Fruit fly (Drosophila melanogaster): ENCODE measurements around the gene CG17544.

CG17544 gene

DNA sequence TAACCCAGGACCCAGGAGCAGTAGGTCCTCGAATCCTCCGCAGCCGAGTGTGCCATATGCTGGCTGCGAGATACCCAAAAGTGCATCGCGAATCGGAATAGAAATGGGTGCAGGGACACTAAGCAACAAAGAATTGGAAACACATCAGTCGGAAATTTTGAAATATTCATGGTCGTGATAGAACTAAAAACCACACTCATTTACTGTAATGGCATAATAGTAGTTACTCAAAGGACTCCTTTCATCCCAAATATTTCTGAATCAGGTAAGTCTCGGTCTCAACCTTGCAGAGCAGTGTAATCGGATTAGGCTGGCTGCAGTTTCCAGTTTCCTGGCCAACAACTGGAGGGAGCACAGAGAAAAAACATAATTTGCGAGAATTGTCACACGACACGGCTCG lies 22.1 kb downstream of the CG17544 start (continued):
- TF ChIP-seq CG8281 (tag; optimal IDR thresholded peaks at IDR 0.05) (no peak), CG4282 (GFP tag; optimal IDR thresholded peaks at IDR 0.05) (no peak), lola (GFP tag; optimal IDR thresholded peaks at IDR 0.05) (peak in 1 of 3 experiments; percentile 67), CG12391 (tag; optimal IDR thresholded peaks at IDR 0.05) (peak; percentile 33), CG1602 (GFP tag; optimal IDR thresholded peaks at IDR 0.05) (peak; percentile 12), row (GFP tag; IDR thresholded peaks at IDR 0.05) (peak; percentile 50; the same call in 2 of the 3 replicates), CG3726 (GFP tag; IDR thresholded peaks at IDR 0.05) (0 out of 3 replicates have a peak, but pooled peaks have one; percentile 23), CG14710 (tag; optimal IDR thresholded peaks at IDR 0.05) (peak; percentile 50), dysf (GFP tag; IDR thresholded peaks at IDR 0.05) (no peak), NC2β (GFP tag; optimal IDR thresholded peaks at IDR 0.05) (peak; percentile 20), chif (GFP tag; optimal IDR thresholded peaks at IDR 0.05) (peak in 1 of 2 experiments; percentile 43), ara (GFP tag; IDR thresholded peaks at IDR 0.05) (peak; percentile 60; the same call in 1 of the 2 replicates), CG8388 (GFP tag; optimal IDR thresholded peaks at IDR 0.05) (peak; percentile 62), Spps (tag; optimal IDR thresholded peaks at IDR 0.05) (peak; percentile 52), CG2678 (tag; optimal IDR thresholded peaks at IDR 0.05) (peak; percentile 37), CG6689 (GFP tag; IDR thresholded peaks at IDR 0.05) (peak; percentile 45; the same call in 1 of the 2 replicates), tx (GFP tag; optimal IDR thresholded peaks at IDR 0.05) (no peak), Hsf (GFP tag; optimal IDR thresholded peaks at IDR 0.05) (peak; percentile 13), ken (GFP tag; IDR thresholded peaks at IDR 0.05) (peak; percentile 58; the same call in 2 of the 3 replicates), Ssrp (tag; optimal IDR thresholded peaks at IDR 0.05) (peak; percentile 18), grau (tag; optimal IDR thresholded peaks at IDR 0.05) (peak; percentile 30), so (GFP tag; IDR thresholded peaks at IDR 0.05) (0 out of 3 replicates have a peak, but pooled peaks have one; percentile 37), prd (optimal IDR thresholded peaks at IDR 0.05) (no peak), prd (GFP tag; IDR thresholded peaks at IDR 0.05) (peak; percentile 70), cwo (GFP tag; optimal IDR thresholded peaks at IDR 0.05) (no peak), CG18262 (tag; optimal IDR thresholded peaks at IDR 0.05) (peak; percentile 68), PHDP (tag; optimal IDR thresholded peaks at IDR 0.05) (no peak), Side (GFP tag; optimal IDR thresholded peaks at IDR 0.05) (peak; percentile 20), fd96Cb (tag; optimal IDR thresholded peaks at IDR 0.05) (peak; percentile 48), CG5245 (GFP tag; optimal IDR thresholded peaks at IDR 0.05) (peak; percentile 18), z (GFP tag; IDR thresholded peaks at IDR 0.05) (no peak), CG4854 (GFP tag; optimal IDR thresholded peaks at IDR 0.05) (no peak), CG8290 (GFP tag; optimal IDR thresholded peaks at IDR 0.05) (no peak), CG8290 (tag; optimal IDR thresholded peaks at IDR 0.05) (peak in 1 of 2 experiments; percentile 2), ATbp (GFP tag; optimal IDR thresholded peaks at IDR 0.05) (peak; percentile 22), chm (GFP tag; IDR thresholded peaks at IDR 0.05) (peak; percentile 41; the same call in 1 of the 2 replicates), CG11456 (GFP tag; IDR thresholded peaks at IDR 0.05) (0 out of 3 replicates have a peak, but pooled peaks have one; percentile 12), CG16815 (GFP tag; optimal IDR thresholded peaks at IDR 0.05) (peak; percentile 25), Six4 (GFP tag; optimal IDR thresholded peaks at IDR 0.05) (peak; percentile 31), Camta (GFP tag; optimal IDR thresholded peaks at IDR 0.05) (no peak), dmrt99B (tag; optimal IDR thresholded peaks at IDR 0.05) (peak; percentile 32), CG17361 (GFP tag; IDR thresholded peaks at IDR 0.05) (peak; percentile 38; the same call in 1 of the 3 replicates), CG4404 (GFP tag; IDR thresholded peaks at IDR 0.05) (peak; percentile 42; the same call in 1 of the 2 replicates), Optix (GFP tag; IDR thresholded peaks at IDR 0.05) (peak; percentile 45; the same call in 1 of the 3 replicates), ewg (GFP tag; optimal IDR thresholded peaks at IDR 0.05) (peak; percentile 1), CG1529 (GFP tag; optimal IDR thresholded peaks at IDR 0.05) (peak; percentile 14), CG8924 (tag; optimal IDR thresholded peaks at IDR 0.05) (peak; percentile 26), CG4730 (GFP tag; IDR thresholded peaks at IDR 0.05) (0 out of 2 replicates have a peak, but pooled peaks have one; percentile 4), CG31441 (GFP tag; IDR thresholded peaks at IDR 0.05) (peak; percentile 50; the same call in 1 of the 2 replicates), Xbp1 (GFP tag; optimal IDR thresholded peaks at IDR 0.05) (peak; percentile 15), Rx (GFP tag; IDR thresholded peaks at IDR 0.05) (peak; percentile 17; the same call in 1 of the 2 replicates)
